Worm (Caenorhabditis elegans) whole organism, late embryonic: ENCODE measurements around the gene B0244.9.

ENCODE experiments used
- C08G9.2 ChIP-seq: sonication (generic microtip); optimal IDR thresholded peaks from 2 replicates; lab custom pipeline; 2016; ENCODE audit warnings: mild to moderate bottlenecking, missing genetic modification characterization, moderate library complexity, missing compliant biosample characterization
- C38D4.7 ChIP-seq: fragments of 200-800 bp; sonication (Bioruptor generic); optimal IDR thresholded peaks from 2 replicates; lab custom pipeline; 2018; ENCODE audit warnings: mild to moderate bottlenecking, missing genetic modification characterization, moderate library complexity, missing compliant biosample characterization
- F13H6.1 ChIP-seq: sonication (generic microtip); optimal IDR thresholded peaks from 2 replicates; lab custom pipeline; 2016; ENCODE audit warnings: missing genetic modification characterization, missing compliant biosample characterization
- K09A11.1 ChIP-seq: sonication (generic microtip); optimal IDR thresholded peaks from 2 replicates; lab custom pipeline; 2017; ENCODE audit warnings: antibody characterized with exemption, mild to moderate bottlenecking, missing genetic modification characterization, missing compliant biosample characterization; ENCODE audit not compliant: insufficient read depth
- ahr-1 ChIP-seq: sonication (generic microtip); optimal IDR thresholded peaks from 2 replicates; lab custom pipeline; 2016; ENCODE audit warnings: missing genetic modification characterization, missing compliant biosample characterization
- ama-1 ChIP-seq: fragments of 150-350 bp; optimal IDR thresholded peaks from 2 replicates; lab custom pipeline; 2014
- ceh-14 ChIP-seq: sonication (generic microtip); optimal IDR thresholded peaks from 2 replicates; lab custom pipeline; 2016; ENCODE audit warnings: missing genotype, missing genetic modification characterization, missing compliant biosample characterization
- ceh-24 ChIP-seq: sonication (generic microtip); optimal IDR thresholded peaks from 2 replicates; lab custom pipeline; 2016; ENCODE audit warnings: mild to moderate bottlenecking, missing genetic modification characterization, missing compliant biosample characterization
- ceh-30 ChIP-seq: fragments of 150-350 bp; optimal IDR thresholded peaks from 2 replicates; lab custom pipeline; 2014; ENCODE audit warnings: missing biosample characterization, missing genetic modification characterization
- ceh-31 ChIP-seq: sonication (generic microtip); optimal IDR thresholded peaks from 2 replicates; lab custom pipeline; 2016; ENCODE audit warnings: missing genetic modification characterization, missing compliant biosample characterization
- ceh-48 ChIP-seq: sonication (generic microtip); optimal IDR thresholded peaks from 2 replicates; lab custom pipeline; 2016; ENCODE audit warnings: missing genetic modification characterization, inconsistent platforms, missing compliant biosample characterization
- ceh-6 ChIP-seq: fragments of 200-800 bp; sonication (Bioruptor generic); optimal IDR thresholded peaks from 2 replicates; lab custom pipeline; 2018; ENCODE audit warnings: mild to moderate bottlenecking, missing genetic modification characterization, missing compliant biosample characterization
- ceh-9 ChIP-seq: sonication (generic microtip); optimal IDR thresholded peaks from 2 replicates; lab custom pipeline; 2016; ENCODE audit warnings: mild to moderate bottlenecking, missing genetic modification characterization, inconsistent platforms, missing compliant biosample characterization
- dmd-4 ChIP-seq: sonication (generic microtip); optimal IDR thresholded peaks from 2 replicates; lab custom pipeline; 2016; ENCODE audit warnings: borderline replicate concordance, missing genetic modification characterization, missing compliant biosample characterization
- dve-1 ChIP-seq: sonication (generic microtip); optimal IDR thresholded peaks from 2 replicates; lab custom pipeline; 2017; ENCODE audit warnings: antibody characterized with exemption, mild to moderate bottlenecking, missing genetic modification characterization, missing compliant biosample characterization
- elt-2 ChIP-seq: sonication (generic microtip); optimal IDR thresholded peaks from 2 replicates; lab custom pipeline; 2016; ENCODE audit warnings: missing genetic modification reagents, missing genetic modification characterization, missing compliant biosample characterization
- elt-4 ChIP-seq: sonication (generic microtip); optimal IDR thresholded peaks from 2 replicates; lab custom pipeline; 2016; ENCODE audit warnings: missing genetic modification characterization, missing compliant biosample characterization
- ets-4 ChIP-seq: sonication (generic microtip); optimal IDR thresholded peaks from 2 replicates; lab custom pipeline; 2016; ENCODE audit warnings: missing genetic modification characterization, missing compliant biosample characterization
- eyg-1 ChIP-seq: sonication (generic microtip); optimal IDR thresholded peaks from 2 replicates; lab custom pipeline; 2016; ENCODE audit warnings: missing genotype, missing genetic modification characterization, missing compliant biosample characterization
- fkh-10 ChIP-seq: fragments of 150-350 bp; optimal IDR thresholded peaks from 2 replicates; lab custom pipeline; 2014; ENCODE audit warnings: missing biosample characterization, missing genetic modification reagents, missing genetic modification characterization
- fkh-6 ChIP-seq: sonication (generic microtip); optimal IDR thresholded peaks from 2 replicates; lab custom pipeline; 2016; ENCODE audit warnings: missing genetic modification characterization, missing compliant biosample characterization
- gmeb-2 ChIP-seq: sonication (generic microtip); optimal IDR thresholded peaks from 2 replicates; lab custom pipeline; 2016; ENCODE audit warnings: missing genetic modification characterization, inconsistent platforms, missing compliant biosample characterization
- hlh-30 ChIP-seq: sonication (generic microtip); optimal IDR thresholded peaks from 2 replicates; lab custom pipeline; 2017; ENCODE audit warnings: antibody characterized with exemption, missing genetic modification characterization, missing compliant biosample characterization; ENCODE audit not compliant: insufficient read depth
- hlh-6 ChIP-seq: sonication (generic microtip); optimal IDR thresholded peaks from 2 replicates; lab custom pipeline; 2016; ENCODE audit warnings: missing genotype, missing genetic modification characterization, missing compliant biosample characterization
- hlh-8 ChIP-seq: sonication (generic microtip); optimal IDR thresholded peaks from 2 replicates; lab custom pipeline; 2016; ENCODE audit warnings: missing genotype, missing genetic modification characterization, missing compliant biosample characterization
- lim-6 ChIP-seq: sonication (generic microtip); optimal IDR thresholded peaks from 2 replicates; lab custom pipeline; 2016; ENCODE audit warnings: missing genetic modification characterization, missing compliant biosample characterization
- lin-11 ChIP-seq: fragments of 200-800 bp; sonication (Bioruptor generic); optimal IDR thresholded peaks from 2 replicates; lab custom pipeline; 2018; ENCODE audit warnings: mild to moderate bottlenecking, missing genetic modification characterization, missing compliant biosample characterization
- madf-2 ChIP-seq: sonication (generic microtip); optimal IDR thresholded peaks from 2 replicates; lab custom pipeline; 2017; ENCODE audit warnings: missing genetic modification characterization, missing compliant biosample characterization
- nfya-1 ChIP-seq: sonication (generic microtip); optimal IDR thresholded peaks from 2 replicates; lab custom pipeline; 2017; ENCODE audit warnings: missing genetic modification characterization, mild to moderate bottlenecking, missing compliant biosample characterization, antibody characterized with exemption, moderate library complexity
- nhr-11 ChIP-seq: fragments of 150-350 bp; optimal IDR thresholded peaks from 2 replicates; lab custom pipeline; 2014; ENCODE audit warnings: missing biosample characterization, missing genetic modification characterization
- odd-2 ChIP-seq: sonication (generic microtip); optimal IDR thresholded peaks from 2 replicates; lab custom pipeline; 2017; ENCODE audit warnings: antibody characterized with exemption, mild to moderate bottlenecking, missing genetic modification characterization, missing compliant biosample characterization
- pax-1 ChIP-seq: fragments of 150-350 bp; optimal IDR thresholded peaks from 2 replicates; lab custom pipeline; 2014; ENCODE audit warnings: missing biosample characterization, missing genetic modification characterization
- pha-2 ChIP-seq: sonication (generic microtip); optimal IDR thresholded peaks from 2 replicates; lab custom pipeline; 2017; ENCODE audit warnings: mild to moderate bottlenecking, missing genetic modification characterization, missing compliant biosample characterization
- pha-4 ChIP-seq: fragments of 150-350 bp; optimal IDR thresholded peaks from 2 replicates; lab custom pipeline; 2018; ENCODE audit warnings: missing biosample characterization, missing genetic modification reagents, missing genetic modification characterization
- pqm-1 ChIP-seq: sonication (generic microtip); optimal IDR thresholded peaks from 2 replicates; lab custom pipeline; 2016; ENCODE audit warnings: missing genetic modification characterization, missing compliant biosample characterization
- pros-1 ChIP-seq: fragments of 150-350 bp; optimal IDR thresholded peaks from 2 replicates; lab custom pipeline; 2014; ENCODE audit warnings: missing biosample characterization, missing genetic modification reagents, missing genetic modification characterization
- ref-2 ChIP-seq: sonication (generic microtip); optimal IDR thresholded peaks from 2 replicates; lab custom pipeline; 2016; ENCODE audit warnings: missing genetic modification characterization, missing compliant biosample characterization
- sox-2 ChIP-seq: fragments of 200-800 bp; sonication (Bioruptor generic); IDR thresholded peaks from 2 replicates; pipeline ENCODE4 v1.3.6; 2022; ENCODE audit warnings: missing genetic modification reagents, missing genetic modification characterization, missing compliant biosample characterization
- sox-4 ChIP-seq: sonication (generic microtip); optimal IDR thresholded peaks from 2 replicates; lab custom pipeline; 2017; ENCODE audit warnings: mild to moderate bottlenecking, missing genetic modification characterization, inconsistent platforms, missing compliant biosample characterization
- syd-9 ChIP-seq: sonication (generic microtip); optimal IDR thresholded peaks from 2 replicates; lab custom pipeline; 2016; ENCODE audit warnings: mild to moderate bottlenecking, missing genetic modification characterization, moderate library complexity, missing compliant biosample characterization
- tbx-2 ChIP-seq: sonication (generic microtip); optimal IDR thresholded peaks from 2 replicates; lab custom pipeline; 2016; ENCODE audit warnings: missing genetic modification characterization, missing compliant biosample characterization
- tbx-7 ChIP-seq: sonication (generic microtip); optimal IDR thresholded peaks from 2 replicates; lab custom pipeline; 2016; ENCODE audit warnings: missing genotype, missing genetic modification characterization, missing compliant biosample characterization
- ttx-3 ChIP-seq: sonication (generic microtip); optimal IDR thresholded peaks from 2 replicates; lab custom pipeline; 2016; ENCODE audit warnings: missing genetic modification reagents, missing genetic modification characterization, missing compliant biosample characterization
- unc-86 ChIP-seq: sonication (generic microtip); optimal IDR thresholded peaks from 2 replicates; lab custom pipeline; 2016; ENCODE audit warnings: missing genetic modification characterization, missing compliant biosample characterization

The B0244.9 gene

ce11 chrIII:5769726-5770235 is 39.0 kb upstream of the B0244.9 start, which contains the start of gene cutl-23 (continued):
- TF ChIP-seq ahr-1 (tag; lab: Kevin White, UChicago) (no peak), F13H6.1 (tag; lab: Kevin White, UChicago) (peak; percentile 27), dve-1 (tag; lab: Kevin White, UChicago) (no peak), C38D4.7 (GFP tag; lab: Kevin White, UChicago) (peak; percentile 19), nfya-1 (peak; percentile 23), tbx-2 (tag; lab: Kevin White, UChicago) (peak; percentile 41), ets-4 (tag; lab: Kevin White, UChicago) (peak; percentile 50), elt-2 (tag; lab: Kevin White, UChicago) (no peak), eyg-1 (no peak), pros-1 (tag; lab: Kevin White, UChicago) (no peak), ceh-31 (tag; lab: Kevin White, UChicago) (peak; percentile 50), pha-4 (tag; lab: Kevin White, UChicago) (no peak), madf-2 (peak; percentile 28), C08G9.2 (tag; lab: Kevin White, UChicago) (peak; percentile 19), ama-1 (lab: Kevin White, UChicago) (no peak), dmd-4 (tag; lab: Kevin White, UChicago) (peak; percentile 57), lin-11 (peak; percentile 27), elt-4 (no peak), ceh-6 (GFP tag; lab: Kevin White, UChicago) (peak; percentile 59), ceh-24 (no peak), unc-86 (tag; lab: Kevin White, UChicago) (no peak), syd-9 (tag; lab: Kevin White, UChicago) (peak; percentile 39)

- TF ChIP-seq fkh-6 (no peak), nfya-1 (no peak), ceh-9 (tag; lab: Kevin White, UChicago) (no peak), unc-86 (tag; lab: Kevin White, UChicago) (no peak), hlh-8 (tag; lab: Kevin White, UChicago) (no peak), ref-2 (tag; lab: Kevin White, UChicago) (no peak), ceh-14 (tag; lab: Kevin White, UChicago) (no peak), pha-2 (no peak), F13H6.1 (tag; lab: Kevin White, UChicago) (no peak), hlh-30 (tag; lab: Kevin White, UChicago) (no peak), ttx-3 (tag; lab: Kevin White, UChicago) (no peak), elt-2 (tag; lab: Kevin White, UChicago) (no peak), ceh-31 (tag; lab: Kevin White, UChicago) (no peak), pax-1 (tag; lab: Kevin White, UChicago) (no peak), ceh-30 (tag; lab: Kevin White, UChicago) (no peak), ceh-48 (tag; lab: Kevin White, UChicago) (no peak), odd-2 (tag; lab: Kevin White, UChicago) (no peak)
Measured at ce11 chrIII:5763988-5764387, 33.2 kb upstream of the B0244.9 start.

DNA sequence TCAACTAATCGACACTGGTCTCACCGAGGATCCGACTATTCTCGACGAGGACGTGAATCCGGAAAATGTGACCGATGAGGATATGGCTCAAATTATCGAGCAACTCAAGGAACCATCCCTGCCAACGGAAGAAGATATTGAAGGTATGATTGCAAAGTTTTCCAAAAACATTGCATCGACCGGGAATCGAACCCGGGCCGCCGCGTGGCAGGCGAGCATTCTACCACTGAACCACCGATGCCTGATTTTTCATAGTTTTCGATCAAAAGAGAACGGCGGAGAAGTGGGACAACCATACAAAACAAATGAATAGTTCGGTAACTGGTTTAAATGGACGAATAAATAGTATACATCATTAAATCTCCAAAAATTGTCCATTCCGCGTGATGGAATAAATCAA is 31.1 kb upstream of the B0244.9 start:
- TF ChIP-seq ttx-3 (tag; lab: Kevin White, UChicago): no peak
- no peak for TF ChIP-seq pha-4 (tag; lab: Kevin White, UChicago)
- no peak for TF ChIP-seq fkh-10
- TF ChIP-seq hlh-6 (tag; lab: Kevin White, UChicago): no peak
- no peak for TF ChIP-seq K09A11.1 (tag; lab: Kevin White, UChicago)
- TF ChIP-seq ama-1 (lab: Kevin White, UChicago): no peak
- no peak for TF ChIP-seq nhr-11 (tag; lab: Kevin White, UChicago)
- no peak for TF ChIP-seq madf-2
- no peak for TF ChIP-seq sox-4 (tag; lab: Kevin White, UChicago)
- no peak for TF ChIP-seq sox-2 (GFP tag; lab: Robert Waterston, UW)
- no peak for TF ChIP-seq syd-9 (tag; lab: Kevin White, UChicago)
- TF ChIP-seq gmeb-2 (tag; lab: Kevin White, UChicago): no peak
- TF ChIP-seq pqm-1 (tag; lab: Kevin White, UChicago): no peak
- no peak for TF ChIP-seq ceh-30 (tag; lab: Kevin White, UChicago)
- no peak for TF ChIP-seq pax-1 (tag; lab: Kevin White, UChicago)
- no peak for TF ChIP-seq tbx-7 (tag; lab: Kevin White, UChicago)
- no peak for TF ChIP-seq odd-2 (tag; lab: Kevin White, UChicago)
- TF ChIP-seq lim-6 (tag; lab: Kevin White, UChicago): no peak
- TF ChIP-seq lin-11: no peak
